Worm (Caenorhabditis elegans): ENCODE results near the gene arrd-2.
"Not testable (repeated sequence)": the region's sequence is repeated elsewhere in the genome, so short reads cannot be mapped to it uniquely, and the experiment has no call there.

arrd-2 gene

ce11 chrII:9445368-9445767, 37.8 kb downstream of the arrd-2 start, which contains the start of gene R09D1.13:
R09D1.13 (minus strand) TSS chrII:9445468.
- TF ChIP-seq snpc-4 (tag; optimal IDR thresholded peaks at IDR 0.05) = no peak
- no peak for TF ChIP-seq flh-1 (GFP tag; optimal IDR thresholded peaks at IDR 0.05)
- no peak for TF ChIP-seq nhr-2 (tag; optimal IDR thresholded peaks at IDR 0.05)
- TF ChIP-seq ces-1 (GFP tag; optimal IDR thresholded peaks at IDR 0.05) = no peak
- no peak for TF ChIP-seq zip-8 (tag; optimal IDR thresholded peaks at IDR 0.05)
- no peak for TF ChIP-seq tbx-8 (GFP tag; optimal IDR thresholded peaks at IDR 0.05)
- no peak for TF ChIP-seq mls-2 (tag; optimal IDR thresholded peaks at IDR 0.05)
- TF ChIP-seq ceh-83 (GFP tag; optimal IDR thresholded peaks at IDR 0.05) = no peak
- no peak for TF ChIP-seq unc-62 (GFP tag; optimal IDR thresholded peaks at IDR 0.05)
- no peak for TF ChIP-seq unc-39 (tag; optimal IDR thresholded peaks at IDR 0.05)
- TF ChIP-seq hlh-1 (tag; optimal IDR thresholded peaks at IDR 0.05) = no peak
- no peak for TF ChIP-seq lin-13 (tag; optimal IDR thresholded peaks at IDR 0.05)
- no peak for TF ChIP-seq lin-32 (GFP tag; optimal IDR thresholded peaks at IDR 0.05)
- no peak for TF ChIP-seq ceh-43 (GFP tag; optimal IDR thresholded peaks at IDR 0.05)
- no peak for TF ChIP-seq nhr-12 (tag; optimal IDR thresholded peaks at IDR 0.05)

- TF ChIP-seq nhr-76 (tag; optimal IDR thresholded peaks at IDR 0.05) (no peak), unc-39 (tag; optimal IDR thresholded peaks at IDR 0.05) (no peak), flh-1 (GFP tag; optimal IDR thresholded peaks at IDR 0.05) (no peak), ceh-83 (GFP tag; optimal IDR thresholded peaks at IDR 0.05) (no peak), hlh-1 (tag; optimal IDR thresholded peaks at IDR 0.05) (no peak), ham-2 (GFP tag; optimal IDR thresholded peaks at IDR 0.05) (no peak), nhr-12 (tag; optimal IDR thresholded peaks at IDR 0.05) (no peak), nhr-2 (tag; optimal IDR thresholded peaks at IDR 0.05) (no peak), snpc-4 (tag; optimal IDR thresholded peaks at IDR 0.05) (no peak), sptf-1 (tag; optimal IDR thresholded peaks at IDR 0.05) (no peak), ceh-43 (GFP tag; optimal IDR thresholded peaks at IDR 0.05) (no peak), bed-3 (GFP tag; optimal IDR thresholded peaks at IDR 0.05) (no peak), pha-4 (tag; optimal IDR thresholded peaks at IDR 0.05) (no peak), cnd-1 (tag; optimal IDR thresholded peaks at IDR 0.05) (no peak), mab-5 (tag; optimal IDR thresholded peaks at IDR 0.05) (no peak), lsy-2 (tag; optimal IDR thresholded peaks at IDR 0.05) (no peak)
These were observed 40.4 kb downstream of the arrd-2 start, which contains the start of gene chil-18 for ce11 chrII:9447965-9448364. chil-18 (plus strand) TSS chrII:9448265.

ce11 chrII:9452172-9452571, 44.6 kb downstream of the arrd-2 start, which contains the start of gene R09D1.12:
R09D1.12 (minus strand) TSS chrII:9452272.
- TF ChIP-seq drap-1 (GFP tag; optimal IDR thresholded peaks at IDR 0.05); sptf-1 (tag; optimal IDR thresholded peaks at IDR 0.05); ham-2 (GFP tag; optimal IDR thresholded peaks at IDR 0.05): not testable (repeated sequence)

DNA sequence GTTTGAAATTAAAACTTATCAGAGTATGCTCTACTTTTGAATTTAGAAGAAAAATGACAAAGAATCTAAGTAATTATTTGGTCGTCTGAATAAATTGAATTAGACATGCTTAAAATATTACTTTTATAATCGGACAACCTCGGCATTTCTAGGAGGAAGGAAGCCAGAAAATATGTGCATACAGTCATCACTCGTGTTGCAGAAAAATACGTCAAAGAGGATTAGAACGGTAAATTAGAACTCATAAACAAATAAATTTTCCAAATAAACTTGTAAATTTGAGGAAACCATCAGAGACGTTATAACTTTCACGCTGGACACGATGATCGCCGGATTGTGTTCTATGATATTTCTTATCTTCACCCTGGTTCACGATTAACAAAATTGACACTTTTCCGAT, 46.7 kb downstream of the arrd-2 start, which contains the start of gene chil-19:
TSS of gene chil-19 (minus strand) at position 101 of the 400 bp plus-strand sequence.
- TF ChIP-seq mab-5 (tag; optimal IDR thresholded peaks at IDR 0.05) (no peak), lin-13 (tag; optimal IDR thresholded peaks at IDR 0.05) (no peak), blmp-1 (tag; optimal IDR thresholded peaks at IDR 0.05) (no peak), bed-3 (GFP tag; optimal IDR thresholded peaks at IDR 0.05) (no peak), hlh-1 (tag; optimal IDR thresholded peaks at IDR 0.05) (no peak), zip-8 (tag; optimal IDR thresholded peaks at IDR 0.05) (no peak), snpc-4 (tag; optimal IDR thresholded peaks at IDR 0.05) (no peak), nhr-12 (tag; optimal IDR thresholded peaks at IDR 0.05) (no peak)

All from whole organism, mixed stage, embryonic.